Worm (Caenorhabditis elegans): ENCODE data around the gene C54E4.1.

C54E4.1 gene

ce11 chrIV:2220896-2221295, 45.5 kb downstream of the C54E4.1 start:
- no peak for TF ChIP-seq dpff-1 (tag; optimal IDR thresholded peaks at IDR 0.05)
- no peak for TF ChIP-seq chd-7 (tag; optimal IDR thresholded peaks at IDR 0.05)
- no peak for TF ChIP-seq fkh-3 (tag; optimal IDR thresholded peaks at IDR 0.05)
- no peak for TF ChIP-seq rec-8 (tag; optimal IDR thresholded peaks at IDR 0.05)
- no peak for TF ChIP-seq zim-3 (tag; optimal IDR thresholded peaks at IDR 0.05)
- no peak for TF ChIP-seq hmg-20 (GFP tag; IDR thresholded peaks at IDR 0.05)
- TF ChIP-seq attf-3 (GFP tag; conservative IDR thresholded peaks at IDR 0.05), result no peak
- no peak for TF ChIP-seq zfh-2 (GFP tag; conservative IDR thresholded peaks at IDR 0.05)
- TF ChIP-seq nhr-27 (tag; optimal IDR thresholded peaks at IDR 0.05), result no peak
- TF ChIP-seq F55B11.4 (tag; optimal IDR thresholded peaks at IDR 0.05; ENCODE audit: borderline replicate concordance, insufficient read depth), result no peak
- TF ChIP-seq ceh-91 (GFP tag; IDR thresholded peaks at IDR 0.05), result no peak
- no peak for TF ChIP-seq hrde-1 (tag; optimal IDR thresholded peaks at IDR 0.05; ENCODE audit: borderline replicate concordance)
- TF ChIP-seq pha-4 (tag; optimal IDR thresholded peaks at IDR 0.05), result no peak
- TF ChIP-seq let-607 (tag; optimal IDR thresholded peaks at IDR 0.05), result no peak
- TF ChIP-seq rpc-1 (optimal IDR thresholded peaks at IDR 0.05), result no peak
- no peak for TF ChIP-seq rpc-1 (tag; optimal IDR thresholded peaks at IDR 0.05)
- TF ChIP-seq nhr-120 (GFP tag; IDR thresholded peaks at IDR 0.05), result no peak

ce11 chrIV:2221350-2221749, 46.0 kb downstream of the C54E4.1 start:
- TF ChIP-seq cebp-1 (GFP tag; IDR thresholded peaks at IDR 0.05) (0 out of 2 replicates have a peak, but pooled peaks have one; percentile 24), cebp-1 (tag; optimal IDR thresholded peaks at IDR 0.05) (no peak), egrh-3 (GFP tag; IDR thresholded peaks at IDR 0.05) (no peak)

ce11 chrIV:2222528-2222927, 47.1 kb downstream of the C54E4.1 start, which contains the start of gene fnip-2:
fnip-2 (plus strand) TSS chrIV:2222828.
- TF ChIP-seq B0019.2 (GFP tag; conservative IDR thresholded peaks at IDR 0.05), result no peak
- TF ChIP-seq ztf-22 (GFP tag; optimal IDR thresholded peaks at IDR 0.05), result no peak
- no peak for TF ChIP-seq madf-8 (GFP tag; conservative IDR thresholded peaks at IDR 0.05)
- no peak for TF ChIP-seq tbx-9 (tag; optimal IDR thresholded peaks at IDR 0.05; ENCODE audit: borderline replicate concordance)
- TF ChIP-seq ccch-3 (GFP tag; optimal IDR thresholded peaks at IDR 0.05), result no peak
- TF ChIP-seq snpc-3.4 (tag; optimal IDR thresholded peaks at IDR 0.05), result no peak
- no peak for TF ChIP-seq F49E8.2 (tag; optimal IDR thresholded peaks at IDR 0.05; ENCODE audit: insufficient read depth)
- no peak for TF ChIP-seq F23B12.7 (tag; optimal IDR thresholded peaks at IDR 0.05; ENCODE audit: insufficient read depth)
- TF ChIP-seq hmg-20 (GFP tag; IDR thresholded peaks at IDR 0.05), result no peak
- TF ChIP-seq fkh-3 (tag; optimal IDR thresholded peaks at IDR 0.05), result no peak
- no peak for TF ChIP-seq let-607 (tag; optimal IDR thresholded peaks at IDR 0.05)
- no peak for TF ChIP-seq lin-54 (GFP tag; optimal IDR thresholded peaks at IDR 0.05)
- no peak for TF ChIP-seq nhr-80 (tag; optimal IDR thresholded peaks at IDR 0.05)
- no peak for TF ChIP-seq Y67H2A.10 (GFP tag; conservative IDR thresholded peaks at IDR 0.05)
- no peak for TF ChIP-seq Y79H2A.3 (GFP tag; conservative IDR thresholded peaks at IDR 0.05)
- no peak for TF ChIP-seq unc-62 (GFP tag; optimal IDR thresholded peaks at IDR 0.05)
- no peak for TF ChIP-seq ztf-3 (GFP tag; optimal IDR thresholded peaks at IDR 0.05)
- no peak for TF ChIP-seq F22D6.2 (tag; optimal IDR thresholded peaks at IDR 0.05)
- TF ChIP-seq let-526 (GFP tag; IDR thresholded peaks at IDR 0.05), result no peak
